Worm (Caenorhabditis elegans): Measurements from ENCODE around the gene F58F9.3.

F58F9.3 gene

ce11 chrIV:6225143-6225542, 7.9 kb upstream of the F58F9.3 start, which contains the start of gene C49A9.2:
Gene C49A9.2 (plus strand): TSS chrIV:6225443.
- TF ChIP-seq Y5F2A.4 (GFP tag; optimal IDR thresholded peaks at IDR 0.05) = no peak
- no peak for TF ChIP-seq daf-12 (tag; optimal IDR thresholded peaks at IDR 0.05)
- no peak for TF ChIP-seq zip-11 (GFP tag; IDR thresholded peaks at IDR 0.05)
- no peak for TF ChIP-seq hmg-1.1 (GFP tag; IDR thresholded peaks at IDR 0.05)
- no peak for TF ChIP-seq mdl-1 (tag; optimal IDR thresholded peaks at IDR 0.05)
- TF ChIP-seq skn-1 (tag; optimal IDR thresholded peaks at IDR 0.05) = no peak
- TF ChIP-seq hlh-30 (tag; optimal IDR thresholded peaks at IDR 0.05; ENCODE audit: insufficient read depth) = no peak
- TF ChIP-seq attf-4 (tag; optimal IDR thresholded peaks at IDR 0.05) = no peak
- TF ChIP-seq zfp-2 (tag; optimal IDR thresholded peaks at IDR 0.05) = no peak
- no peak for TF ChIP-seq ceh-20 (GFP tag; IDR thresholded peaks at IDR 0.05)
- no peak for TF ChIP-seq mes-2 (tag; optimal IDR thresholded peaks at IDR 0.05; ENCODE audit: poor library complexity, severe bottlenecking)
- no peak for TF ChIP-seq nhr-102 (tag; optimal IDR thresholded peaks at IDR 0.05)
- TF ChIP-seq hlh-11 (tag; optimal IDR thresholded peaks at IDR 0.05) = no peak
- TF ChIP-seq mdt-29 (GFP tag; IDR thresholded peaks at IDR 0.05) = no peak
- TF ChIP-seq daf-16 (GFP tag; optimal IDR thresholded peaks at IDR 0.05) = no peak
- peak; percentile 36 for TF ChIP-seq daf-16 (tag; optimal IDR thresholded peaks at IDR 0.05)
- no peak for TF ChIP-seq F49E8.2 (tag; optimal IDR thresholded peaks at IDR 0.05; ENCODE audit: borderline replicate concordance)
- TF ChIP-seq dmd-6 (GFP tag; IDR thresholded peaks at IDR 0.05) = no peak
- TF ChIP-seq nhr-28 (tag; optimal IDR thresholded peaks at IDR 0.05) = peak; percentile 18
- no peak for TF ChIP-seq ces-1 (GFP tag; optimal IDR thresholded peaks at IDR 0.05)
- TF ChIP-seq nhr-76 (tag; optimal IDR thresholded peaks at IDR 0.05) = no peak
- TF ChIP-seq dve-1 (tag; optimal IDR thresholded peaks at IDR 0.05; ENCODE audit: insufficient read depth) = no peak
- TF ChIP-seq pqm-1 (tag; optimal IDR thresholded peaks at IDR 0.05) = peak; percentile 8
- no peak for TF ChIP-seq snpc-1.2 (GFP tag; IDR thresholded peaks at IDR 0.05)
- no peak for TF ChIP-seq egl-43 (GFP tag; IDR thresholded peaks at IDR 0.05)
- no peak for TF ChIP-seq fkh-10 (GFP tag; optimal IDR thresholded peaks at IDR 0.05)

DNA sequence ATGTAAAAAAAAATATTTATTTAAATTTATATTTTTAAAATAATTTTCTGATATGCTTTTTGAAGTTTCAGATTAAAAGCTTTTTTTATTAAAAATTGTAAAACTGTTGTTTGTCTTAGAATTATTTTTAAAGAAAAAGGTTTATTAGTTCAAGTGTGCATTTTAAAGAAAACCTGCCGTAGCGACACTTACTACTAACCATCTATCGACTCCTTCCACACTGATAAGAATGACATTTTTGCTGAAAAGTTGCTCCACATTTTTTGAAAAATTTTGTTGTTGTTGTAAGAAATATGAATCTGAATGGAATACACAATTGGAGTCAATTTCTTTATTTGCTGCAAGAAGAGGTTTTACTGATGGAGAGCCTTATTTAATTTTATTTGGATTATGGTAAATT, 5.1 kb upstream of the F58F9.3 start, which contains the start of gene C49A9.1:
C49A9.1 (plus strand) TSS at position 217 of the 400 bp plus-strand sequence.
- TF ChIP-seq aha-1 (tag) (peak; percentile 32), ceh-20 (GFP tag; IDR thresholded peaks at IDR 0.05) (no peak), dve-1 (tag; optimal IDR thresholded peaks at IDR 0.05; ENCODE audit: insufficient read depth) (peak; percentile 15), daf-16 (GFP tag; optimal IDR thresholded peaks at IDR 0.05) (no peak), daf-16 (tag; optimal IDR thresholded peaks at IDR 0.05) (peak; percentile 46), nhr-10 (tag; optimal IDR thresholded peaks at IDR 0.05) (no peak), ceh-44 (GFP tag; IDR thresholded peaks at IDR 0.05) (no peak), nhr-28 (tag; optimal IDR thresholded peaks at IDR 0.05) (peak; percentile 3), nhr-41 (GFP tag; IDR thresholded peaks at IDR 0.05) (no peak), pqm-1 (tag; optimal IDR thresholded peaks at IDR 0.05) (peak; percentile 70)

DNA sequence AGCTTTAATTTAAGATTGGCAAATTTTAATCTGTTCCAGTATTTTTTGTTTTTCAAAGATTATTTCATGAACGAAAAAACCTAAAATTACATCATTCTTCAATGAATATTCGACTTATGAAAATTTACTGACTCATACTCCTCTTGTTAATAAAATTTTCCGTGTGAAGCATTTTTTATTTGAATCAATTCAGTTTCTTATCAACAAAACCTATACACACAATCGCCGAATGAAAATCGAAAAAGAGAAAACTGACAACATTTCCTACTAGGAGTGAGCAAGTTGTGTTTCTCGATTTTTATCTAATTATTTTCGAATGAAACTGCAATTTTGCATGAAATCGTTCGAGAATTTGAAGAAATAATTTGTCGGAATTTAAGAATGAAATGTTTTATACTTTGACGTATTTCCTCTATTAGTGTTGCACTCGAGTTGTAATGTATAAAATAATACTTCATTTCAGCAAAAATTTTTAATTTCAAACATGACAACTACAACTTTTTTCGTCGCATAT, 2.4 kb upstream of the F58F9.3 start, which contains the start of gene F58F9.4:
F58F9.4 (plus strand) TSS at position 464 of the 514 bp plus-strand sequence.
- TF ChIP-seq nhr-42 (GFP tag; IDR thresholded peaks at IDR 0.05) (no peak), egl-27 (tag; optimal IDR thresholded peaks at IDR 0.05) (no peak), F44E2.7 (GFP tag; IDR thresholded peaks at IDR 0.05) (no peak), snpc-1.2 (GFP tag; IDR thresholded peaks at IDR 0.05) (no peak), ZK546.5 (tag; optimal IDR thresholded peaks at IDR 0.05) (no peak), mep-1 (tag; optimal IDR thresholded peaks at IDR 0.05) (no peak), daf-16 (GFP tag; optimal IDR thresholded peaks at IDR 0.05) (no peak), daf-16 (tag; optimal IDR thresholded peaks at IDR 0.05) (peak; percentile 31), jun-1 (tag; optimal IDR thresholded peaks at IDR 0.05) (no peak), vab-7 (GFP tag; IDR thresholded peaks at IDR 0.05) (no peak), lin-29 (GFP tag; IDR thresholded peaks at IDR 0.05) (no peak), F26F4.8 (GFP tag; conservative IDR thresholded peaks at IDR 0.05) (no peak), daf-8 (GFP tag; IDR thresholded peaks at IDR 0.05) (no peak), mdt-29 (GFP tag; IDR thresholded peaks at IDR 0.05) (no peak), aha-1 (tag) (no peak), php-3 (GFP tag; IDR thresholded peaks at IDR 0.05) (no peak), lin-13 (GFP tag; optimal IDR thresholded peaks at IDR 0.05) (no peak), nhr-28 (tag; optimal IDR thresholded peaks at IDR 0.05) (peak; percentile 28), zip-2 (tag; optimal IDR thresholded peaks at IDR 0.05) (no peak), lin-1 (GFP tag; IDR thresholded peaks at IDR 0.05) (no peak), nhr-111 (GFP tag; optimal IDR thresholded peaks at IDR 0.05) (no peak), lir-3 (tag; optimal IDR thresholded peaks at IDR 0.05) (no peak), pqm-1 (tag; optimal IDR thresholded peaks at IDR 0.05) (peak; percentile 41), nhr-11 (tag; optimal IDR thresholded peaks at IDR 0.05) (no peak)

Measured in whole organism, L4 larva.